Worm (Caenorhabditis elegans) whole organism, mixed stage, embryonic: ENCODE results near the gene pcdr-1.

Experiments used
- M03D4.4 ChIP-seq: sonication (generic microtip); optimal IDR thresholded peaks from 2 replicates; lab custom pipeline; 2017; ENCODE audit warnings: mild to moderate bottlenecking, missing genetic modification characterization, missing compliant biosample characterization
- bed-3 ChIP-seq: fragments of 200-800 bp; sonication (Bioruptor generic); optimal IDR thresholded peaks from 3 replicates; lab custom pipeline; 2018; ENCODE audit warnings: mild to moderate bottlenecking, missing genetic modification characterization, moderate library complexity, missing compliant biosample characterization
- blmp-1 ChIP-seq: fragments of 150-350 bp; optimal IDR thresholded peaks from 2 replicates; lab custom pipeline; 2014; ENCODE audit warnings: missing biosample characterization, missing genetic modification characterization
- ceh-39 ChIP-seq: fragments of 150-350 bp; optimal IDR thresholded peaks from 2 replicates; lab custom pipeline; 2014; ENCODE audit warnings: missing biosample characterization, missing genetic modification characterization
- ces-1 ChIP-seq: fragments of 150-350 bp; optimal IDR thresholded peaks from 2 replicates; lab custom pipeline; 2014; ENCODE audit warnings: missing biosample characterization, missing genetic modification reagents, missing genetic modification characterization
- cnd-1 ChIP-seq: fragments of 200-800 bp; sonication (Bioruptor generic); optimal IDR thresholded peaks from 2 replicates; lab custom pipeline; 2018; ENCODE audit warnings: mild to moderate bottlenecking, missing genetic modification characterization, missing compliant biosample characterization
- drap-1 ChIP-seq: fragments of 200-800 bp; sonication (Bioruptor generic); optimal IDR thresholded peaks from 3 replicates; lab custom pipeline; 2018; ENCODE audit warnings: mild to moderate bottlenecking, missing genetic modification characterization, missing compliant biosample characterization
- elt-1 ChIP-seq: sonication (generic microtip); optimal IDR thresholded peaks from 2 replicates; lab custom pipeline; 2017; ENCODE audit warnings: missing genetic modification characterization, mild to moderate bottlenecking, missing compliant biosample characterization, antibody characterized with exemption, moderate library complexity, borderline replicate concordance; ENCODE audit not compliant: insufficient read depth
- elt-3 ChIP-seq: fragments of 150-350 bp; optimal IDR thresholded peaks from 2 replicates; lab custom pipeline; 2014; ENCODE audit warnings: missing biosample characterization, missing genetic modification characterization
- flh-1 ChIP-seq: fragments of 200-800 bp; sonication (Bioruptor generic); optimal IDR thresholded peaks from 2 replicates; lab custom pipeline; 2018; ENCODE audit warnings: mild to moderate bottlenecking, missing genetic modification characterization, moderate library complexity, missing compliant biosample characterization
- ham-2 ChIP-seq: fragments of 200-800 bp; sonication (Bioruptor generic); optimal IDR thresholded peaks from 2 replicates; lab custom pipeline; 2018; ENCODE audit warnings: mild to moderate bottlenecking, missing genetic modification characterization, missing compliant biosample characterization
- hlh-1 ChIP-seq: fragments of 150-350 bp; optimal IDR thresholded peaks from 2 replicates; lab custom pipeline; 2014; ENCODE audit warnings: missing biosample characterization, missing genetic modification reagents, missing genetic modification characterization
- lin-13 ChIP-seq: fragments of 150-350 bp; optimal IDR thresholded peaks from 2 replicates; lab custom pipeline; 2014; ENCODE audit warnings: missing biosample characterization, missing genetic modification characterization
- lin-32 ChIP-seq: fragments of 200-800 bp; sonication (Bioruptor generic); optimal IDR thresholded peaks from 2 replicates; lab custom pipeline; 2018; ENCODE audit warnings: mild to moderate bottlenecking, missing genetic modification characterization, missing compliant biosample characterization
- lsy-2 ChIP-seq: fragments of 150-350 bp; optimal IDR thresholded peaks from 2 replicates; lab custom pipeline; 2014; ENCODE audit warnings: missing biosample characterization, missing genetic modification characterization
- mab-5 ChIP-seq: fragments of 150-350 bp; optimal IDR thresholded peaks from 2 replicates; lab custom pipeline; 2014; ENCODE audit warnings: missing biosample characterization, missing genetic modification characterization
- mep-1 ChIP-seq: fragments of 150-350 bp; optimal IDR thresholded peaks from 2 replicates; lab custom pipeline; 2017; ENCODE audit warnings: missing biosample characterization, missing genetic modification reagents, missing genetic modification characterization, inconsistent platforms
- mls-2 ChIP-seq: sonication (generic microtip); optimal IDR thresholded peaks from 2 replicates; lab custom pipeline; 2016; ENCODE audit warnings: mild to moderate bottlenecking, missing genetic modification characterization, moderate library complexity, missing compliant biosample characterization
- nhr-12 ChIP-seq: fragments of 150-350 bp; optimal IDR thresholded peaks from 2 replicates; lab custom pipeline; 2014; ENCODE audit warnings: missing biosample characterization, missing genetic modification characterization
- nhr-2 ChIP-seq: fragments of 150-350 bp; optimal IDR thresholded peaks from 2 replicates; lab custom pipeline; 2014; ENCODE audit warnings: missing biosample characterization, missing genetic modification characterization
- nhr-28 ChIP-seq: fragments of 150-350 bp; optimal IDR thresholded peaks from 2 replicates; lab custom pipeline; 2014; ENCODE audit warnings: missing biosample characterization, missing genetic modification characterization
- nhr-76 ChIP-seq: sonication (generic microtip); optimal IDR thresholded peaks from 2 replicates; lab custom pipeline; 2017; ENCODE audit warnings: missing biosample characterization, missing genetic modification characterization
- sem-2 ChIP-seq: fragments of 200-800 bp; sonication (Bioruptor generic); optimal IDR thresholded peaks from 2 replicates; lab custom pipeline; 2018; ENCODE audit warnings: mild to moderate bottlenecking, missing genetic modification characterization, missing compliant biosample characterization
- snpc-4 ChIP-seq: fragments of 150-350 bp; optimal IDR thresholded peaks from 2 replicates; lab custom pipeline; 2014; ENCODE audit warnings: missing biosample characterization, missing genetic modification characterization
- sptf-1 ChIP-seq: sonication (generic microtip); optimal IDR thresholded peaks from 2 replicates; lab custom pipeline; 2017; ENCODE audit warnings: mild to moderate bottlenecking, missing genetic modification characterization, moderate library complexity, missing compliant biosample characterization
- tbx-8 ChIP-seq: fragments of 200-800 bp; sonication (Bioruptor generic); optimal IDR thresholded peaks from 2 replicates; lab custom pipeline; 2018; ENCODE audit warnings: mild to moderate bottlenecking, missing genetic modification characterization, moderate library complexity, missing compliant biosample characterization
- unc-120 ChIP-seq: sonication (generic microtip); optimal IDR thresholded peaks from 2 replicates; lab custom pipeline; 2017; ENCODE audit warnings: missing genetic modification characterization, missing compliant biosample characterization; ENCODE audit not compliant: poor library complexity, severe bottlenecking
- unc-39 ChIP-seq: fragments of 150-350 bp; optimal IDR thresholded peaks from 2 replicates; lab custom pipeline; 2014; ENCODE audit warnings: missing biosample characterization, missing genetic modification characterization
- unc-62 ChIP-seq: fragments of 150-350 bp; optimal IDR thresholded peaks from 2 replicates; lab custom pipeline; 2014; ENCODE audit warnings: missing biosample characterization, missing genetic modification reagents, missing genetic modification characterization
- zip-8 ChIP-seq: fragments of 150-350 bp; optimal IDR thresholded peaks from 2 replicates; lab custom pipeline; 2014; ENCODE audit warnings: missing biosample characterization, missing genetic modification characterization
- ztf-11 ChIP-seq: fragments of 150-350 bp; optimal IDR thresholded peaks from 2 replicates; lab custom pipeline; 2014; ENCODE audit warnings: missing biosample characterization, missing genetic modification characterization

The pcdr-1 gene

DNA sequence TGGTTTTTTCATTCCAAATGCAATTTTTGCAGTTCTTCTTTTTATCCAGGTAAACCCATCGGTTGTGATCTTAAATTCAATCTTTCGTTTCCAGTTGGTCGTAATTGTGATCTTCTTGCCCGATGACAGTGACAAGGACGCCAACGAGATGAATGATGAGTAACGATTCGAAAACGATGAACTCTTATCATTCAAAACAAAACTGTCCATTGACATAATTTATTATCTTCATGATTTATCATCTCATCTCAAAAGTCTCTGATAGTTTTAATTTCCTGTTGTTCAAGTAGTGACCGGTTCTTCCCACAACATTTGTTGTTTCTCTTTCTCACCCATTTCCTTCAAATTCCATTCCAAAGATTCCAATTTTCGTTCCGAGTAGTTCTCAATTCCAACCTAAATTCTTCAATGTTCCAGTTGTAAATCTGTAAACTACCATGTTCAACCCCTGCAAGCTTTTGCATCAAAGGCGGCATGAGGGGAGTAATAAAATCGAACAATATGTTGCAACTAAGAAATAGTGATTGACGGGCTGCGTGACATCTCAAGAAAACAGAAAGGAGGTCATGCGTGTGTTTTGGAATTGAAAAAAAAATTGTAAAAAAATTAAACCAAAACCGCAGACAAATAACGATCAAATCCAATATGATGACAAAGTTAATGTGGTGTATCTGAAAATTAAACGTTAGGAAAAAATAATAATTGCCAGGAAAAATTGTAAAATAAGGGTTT lies 40.3 kb upstream of the pcdr-1 start:
- no peak for TF ChIP-seq snpc-4 (tag; lab: Kevin White, UChicago)
- peak; percentile 28 for TF ChIP-seq unc-62 (GFP tag; lab: Kevin White, UChicago)

- no peak for TF ChIP-seq unc-62 (GFP tag; lab: Kevin White, UChicago)
- TF ChIP-seq mab-5 (tag; lab: Kevin White, UChicago), result no peak
- TF ChIP-seq lin-13 (tag; lab: Kevin White, UChicago), result no peak
- TF ChIP-seq ces-1, result peak; percentile 62
- no peak for TF ChIP-seq snpc-4 (tag; lab: Kevin White, UChicago)
- TF ChIP-seq sptf-1 (tag; lab: Kevin White, UChicago), result no peak
- no peak for TF ChIP-seq nhr-28 (tag; lab: Kevin White, UChicago)
Measured at ce11 chrX:15627814-15628213, 38.7 kb upstream of the pcdr-1 start.

- TF ChIP-seq flh-1 (GFP tag; lab: Kevin White, UChicago) (no peak), hlh-1 (no peak), nhr-76 (tag; lab: Kevin White, UChicago) (no peak), sem-2 (GFP tag; lab: Kevin White, UChicago) (no peak), lin-13 (tag; lab: Kevin White, UChicago) (no peak), mls-2 (tag; lab: Kevin White, UChicago) (no peak), unc-39 (tag; lab: Kevin White, UChicago) (no peak), bed-3 (no peak), drap-1 (GFP tag; lab: Kevin White, UChicago) (no peak), mep-1 (tag; lab: Kevin White, UChicago) (no peak), cnd-1 (tag; lab: Kevin White, UChicago) (no peak), tbx-8 (GFP tag; lab: Kevin White, UChicago) (no peak), snpc-4 (tag; lab: Kevin White, UChicago) (no peak), lin-32 (GFP tag; lab: Kevin White, UChicago) (no peak)
- TF ChIP-seq, all 35 proteins: peak for 0
Measured at ce11 chrX:15628945-15629344, 37.6 kb upstream of the pcdr-1 start.

DNA sequence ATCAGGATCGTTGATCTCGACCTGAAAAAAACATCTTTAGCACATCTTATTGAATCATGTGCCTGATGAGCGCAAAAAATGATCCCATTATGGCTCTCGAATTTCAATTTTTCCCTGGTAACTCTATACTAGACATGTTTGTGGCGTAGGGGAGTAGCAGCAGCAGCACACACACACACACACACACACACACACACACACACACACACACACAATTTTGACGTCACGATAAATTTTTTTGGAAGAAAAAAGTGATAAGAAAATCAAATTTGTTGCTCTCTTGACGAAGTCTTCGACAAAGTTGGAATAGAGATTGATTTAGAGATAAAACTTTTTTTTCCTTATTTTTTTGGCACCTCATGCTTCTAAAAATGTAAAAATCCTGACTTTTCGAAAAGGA lies 36.9 kb upstream of the pcdr-1 start:
- TF ChIP-seq nhr-12 (tag; lab: Kevin White, UChicago) (no peak), unc-39 (tag; lab: Kevin White, UChicago) (no peak), sptf-1 (tag; lab: Kevin White, UChicago) (no peak), bed-3 (no peak), lsy-2 (no peak), sem-2 (GFP tag; lab: Kevin White, UChicago) (no peak), nhr-28 (tag; lab: Kevin White, UChicago) (no peak), M03D4.4 (tag; lab: Kevin White, UChicago) (no peak), ces-1 (no peak), lin-32 (GFP tag; lab: Kevin White, UChicago) (no peak), ceh-39 (tag; lab: Kevin White, UChicago) (no peak), unc-120 (tag; lab: Kevin White, UChicago) (no peak), elt-1 (tag; lab: Kevin White, UChicago) (no peak), blmp-1 (tag; lab: Kevin White, UChicago) (no peak), nhr-76 (tag; lab: Kevin White, UChicago) (no peak)

- TF ChIP-seq M03D4.4 (tag; lab: Kevin White, UChicago), result no peak
- TF ChIP-seq hlh-1, result no peak
- TF ChIP-seq ham-2 (GFP tag; lab: Kevin White, UChicago), result no peak
- no peak for TF ChIP-seq mab-5 (tag; lab: Kevin White, UChicago)
- TF ChIP-seq nhr-28 (tag; lab: Kevin White, UChicago), result no peak
- TF ChIP-seq zip-8 (tag; lab: Kevin White, UChicago), result no peak
- TF ChIP-seq elt-3 (tag; lab: Kevin White, UChicago), result no peak
- no peak for TF ChIP-seq ceh-39 (tag; lab: Kevin White, UChicago)
- TF ChIP-seq sem-2 (GFP tag; lab: Kevin White, UChicago), result no peak
- no peak for TF ChIP-seq tbx-8 (GFP tag; lab: Kevin White, UChicago)
- no peak for TF ChIP-seq nhr-76 (tag; lab: Kevin White, UChicago)
- no peak for TF ChIP-seq nhr-2 (tag; lab: Kevin White, UChicago)
- no peak for TF ChIP-seq flh-1 (GFP tag; lab: Kevin White, UChicago)
- TF ChIP-seq ztf-11, result no peak
Measured at ce11 chrX:15630340-15630739, 36.2 kb upstream of the pcdr-1 start, which contains the start of gene K09E9.4. Gene K09E9.4, minus strand, starts transcription at chrX:15630440.
